Worm (Caenorhabditis elegans): Measurements from ENCODE around the gene R144.11.

The R144.11 gene

ce11 chrIII:5024393-5024964 lies 15.8 kb upstream of the R144.11 start, which contains the start of gene pcf-11 (continued):
- TF ChIP-seq nhr-23 (tag; optimal IDR thresholded peaks at IDR 0.05) (peak; percentile 34), fkh-10 (GFP tag; optimal IDR thresholded peaks at IDR 0.05) (no peak), ceh-16 (tag; optimal IDR thresholded peaks at IDR 0.05) (no peak), elt-3 (tag; optimal IDR thresholded peaks at IDR 0.05) (no peak), egl-27 (tag; optimal IDR thresholded peaks at IDR 0.05) (no peak), elt-1 (tag; optimal IDR thresholded peaks at IDR 0.05) (no peak), nhr-11 (tag; optimal IDR thresholded peaks at IDR 0.05) (no peak), zag-1 (tag; optimal IDR thresholded peaks at IDR 0.05) (no peak), pha-4 (tag; optimal IDR thresholded peaks at IDR 0.05) (peak; percentile 77), nhr-28 (tag; optimal IDR thresholded peaks at IDR 0.05) (no peak), ceh-28 (tag; optimal IDR thresholded peaks at IDR 0.05) (peak; percentile 81), nhr-43 (tag; optimal IDR thresholded peaks at IDR 0.05; ENCODE audit: poor library complexity, severe bottlenecking) (peak; percentile 42), mdl-1 (tag; optimal IDR thresholded peaks at IDR 0.05) (peak; percentile 20), pqm-1 (tag; optimal IDR thresholded peaks at IDR 0.05) (peak; percentile 6), ZK546.5 (tag; optimal IDR thresholded peaks at IDR 0.05) (no peak), nhr-76 (tag; optimal IDR thresholded peaks at IDR 0.05) (no peak)

ce11 chrIII:5023642-5024041 lies 15.0 kb upstream of the R144.11 start:
- TF ChIP-seq lin-39 (tag; optimal IDR thresholded peaks at IDR 0.05) (no peak), ama-1 (optimal IDR thresholded peaks at IDR 0.05) (peak; percentile 16)

ce11 chrIII:5022964-5023363 lies 14.3 kb upstream of the R144.11 start, which contains the start of gene R144.13:
Gene R144.13 (plus strand): TSS chrIII:5023264.
- TF ChIP-seq ceh-28 (tag; optimal IDR thresholded peaks at IDR 0.05), result no peak
- no peak for TF ChIP-seq ztf-4 (tag; optimal IDR thresholded peaks at IDR 0.05)
- no peak for TF ChIP-seq ztf-11 (tag; optimal IDR thresholded peaks at IDR 0.05)
- no peak for TF ChIP-seq unc-39 (tag; optimal IDR thresholded peaks at IDR 0.05)
- no peak for TF ChIP-seq egl-5 (tag; optimal IDR thresholded peaks at IDR 0.05)
- no peak for TF ChIP-seq snpc-4 (tag; optimal IDR thresholded peaks at IDR 0.05)
- TF ChIP-seq eor-1 (tag; optimal IDR thresholded peaks at IDR 0.05), result no peak
- no peak for TF ChIP-seq ceh-82 (tag; optimal IDR thresholded peaks at IDR 0.05)
- no peak for TF ChIP-seq nhr-12 (tag; optimal IDR thresholded peaks at IDR 0.05)
- TF ChIP-seq egl-27 (tag; optimal IDR thresholded peaks at IDR 0.05), result no peak
- no peak for TF ChIP-seq nhr-25 (tag; optimal IDR thresholded peaks at IDR 0.05)
- TF ChIP-seq sea-2 (GFP tag; optimal IDR thresholded peaks at IDR 0.05), result no peak
- no peak for TF ChIP-seq jun-1 (tag; optimal IDR thresholded peaks at IDR 0.05)
- no peak for TF ChIP-seq nhr-11 (tag; optimal IDR thresholded peaks at IDR 0.05)
- no peak for TF ChIP-seq skn-1 (tag; optimal IDR thresholded peaks at IDR 0.05)

- TF ChIP-seq nhr-237 (tag; optimal IDR thresholded peaks at IDR 0.05) (no peak), fkh-10 (GFP tag; optimal IDR thresholded peaks at IDR 0.05) (no peak), elt-2 (tag; optimal IDR thresholded peaks at IDR 0.05) (no peak), ZK546.5 (tag; optimal IDR thresholded peaks at IDR 0.05) (no peak), nhr-67 (tag; optimal IDR thresholded peaks at IDR 0.05) (no peak), zag-1 (tag; optimal IDR thresholded peaks at IDR 0.05) (no peak), nhr-11 (tag; optimal IDR thresholded peaks at IDR 0.05) (no peak), nhr-12 (tag; optimal IDR thresholded peaks at IDR 0.05) (no peak), lsy-12 (tag; optimal IDR thresholded peaks at IDR 0.05) (no peak), ztf-11 (tag; optimal IDR thresholded peaks at IDR 0.05) (no peak), nhr-77 (tag; optimal IDR thresholded peaks at IDR 0.05) (no peak), ztf-4 (tag; optimal IDR thresholded peaks at IDR 0.05) (no peak), elt-1 (tag; optimal IDR thresholded peaks at IDR 0.05) (no peak), ceh-82 (tag; optimal IDR thresholded peaks at IDR 0.05) (no peak), snpc-4 (tag; optimal IDR thresholded peaks at IDR 0.05) (no peak), tbx-2 (tag; optimal IDR thresholded peaks at IDR 0.05) (no peak), nhr-23 (tag; optimal IDR thresholded peaks at IDR 0.05) (no peak)
Observed at ce11 chrIII:5021689-5022088, 13.1 kb upstream of the R144.11 start, which contains the start of gene R144.3. Gene R144.3 (plus strand): TSS chrIII:5021989.

- no peak for TF ChIP-seq ama-1 (optimal IDR thresholded peaks at IDR 0.05)
Observed at ce11 chrIII:5020924-5021323, 12.3 kb upstream of the R144.11 start, which contains the start of gene mdt-11. Gene mdt-11 (plus strand): TSS chrIII:5021224.
